Worm (Caenorhabditis elegans) whole organism, mixed stage, embryonic: ENCODE data around the gene T05C7.9.

ENCODE experiments used
- M03D4.4 ChIP-seq: sonication (generic microtip); optimal IDR thresholded peaks from 2 replicates; lab custom pipeline; 2017; ENCODE audit warnings: mild to moderate bottlenecking, missing genetic modification characterization, missing compliant biosample characterization
- blmp-1 ChIP-seq: fragments of 150-350 bp; optimal IDR thresholded peaks from 2 replicates; lab custom pipeline; 2014; ENCODE audit warnings: missing biosample characterization, missing genetic modification characterization
- ceh-39 ChIP-seq: fragments of 150-350 bp; optimal IDR thresholded peaks from 2 replicates; lab custom pipeline; 2014; ENCODE audit warnings: missing biosample characterization, missing genetic modification characterization
- ceh-83 ChIP-seq: fragments of 200-800 bp; sonication (Bioruptor generic); optimal IDR thresholded peaks from 2 replicates; lab custom pipeline; 2018; ENCODE audit warnings: mild to moderate bottlenecking, missing genetic modification characterization, missing compliant biosample characterization
- ces-1 ChIP-seq: fragments of 150-350 bp; optimal IDR thresholded peaks from 2 replicates; lab custom pipeline; 2014; ENCODE audit warnings: missing biosample characterization, missing genetic modification reagents, missing genetic modification characterization
- cnd-1 ChIP-seq: fragments of 200-800 bp; sonication (Bioruptor generic); optimal IDR thresholded peaks from 2 replicates; lab custom pipeline; 2018; ENCODE audit warnings: mild to moderate bottlenecking, missing genetic modification characterization, missing compliant biosample characterization
- elt-1 ChIP-seq: sonication (generic microtip); optimal IDR thresholded peaks from 2 replicates; lab custom pipeline; 2017; ENCODE audit warnings: missing genetic modification characterization, mild to moderate bottlenecking, missing compliant biosample characterization, antibody characterized with exemption, moderate library complexity, borderline replicate concordance; ENCODE audit not compliant: insufficient read depth
- elt-3 ChIP-seq: fragments of 150-350 bp; optimal IDR thresholded peaks from 2 replicates; lab custom pipeline; 2014; ENCODE audit warnings: missing biosample characterization, missing genetic modification characterization
- flh-1 ChIP-seq: fragments of 200-800 bp; sonication (Bioruptor generic); optimal IDR thresholded peaks from 2 replicates; lab custom pipeline; 2018; ENCODE audit warnings: mild to moderate bottlenecking, missing genetic modification characterization, moderate library complexity, missing compliant biosample characterization
- ham-2 ChIP-seq: fragments of 200-800 bp; sonication (Bioruptor generic); optimal IDR thresholded peaks from 2 replicates; lab custom pipeline; 2018; ENCODE audit warnings: mild to moderate bottlenecking, missing genetic modification characterization, missing compliant biosample characterization
- hlh-1 ChIP-seq: fragments of 150-350 bp; optimal IDR thresholded peaks from 2 replicates; lab custom pipeline; 2014; ENCODE audit warnings: missing biosample characterization, missing genetic modification reagents, missing genetic modification characterization
- lin-32 ChIP-seq: fragments of 200-800 bp; sonication (Bioruptor generic); optimal IDR thresholded peaks from 2 replicates; lab custom pipeline; 2018; ENCODE audit warnings: mild to moderate bottlenecking, missing genetic modification characterization, missing compliant biosample characterization
- lsy-2 ChIP-seq: fragments of 150-350 bp; optimal IDR thresholded peaks from 2 replicates; lab custom pipeline; 2014; ENCODE audit warnings: missing biosample characterization, missing genetic modification characterization
- mab-5 ChIP-seq: fragments of 150-350 bp; optimal IDR thresholded peaks from 2 replicates; lab custom pipeline; 2014; ENCODE audit warnings: missing biosample characterization, missing genetic modification characterization
- mep-1 ChIP-seq: fragments of 150-350 bp; optimal IDR thresholded peaks from 2 replicates; lab custom pipeline; 2017; ENCODE audit warnings: missing biosample characterization, missing genetic modification reagents, missing genetic modification characterization, inconsistent platforms
- mls-2 ChIP-seq: sonication (generic microtip); optimal IDR thresholded peaks from 2 replicates; lab custom pipeline; 2016; ENCODE audit warnings: mild to moderate bottlenecking, missing genetic modification characterization, moderate library complexity, missing compliant biosample characterization
- nhr-12 ChIP-seq: fragments of 150-350 bp; optimal IDR thresholded peaks from 2 replicates; lab custom pipeline; 2014; ENCODE audit warnings: missing biosample characterization, missing genetic modification characterization
- nhr-237 ChIP-seq: fragments of 150-350 bp; optimal IDR thresholded peaks from 2 replicates; lab custom pipeline; 2014; ENCODE audit warnings: missing biosample characterization, missing genetic modification characterization
- nhr-28 ChIP-seq: fragments of 150-350 bp; optimal IDR thresholded peaks from 2 replicates; lab custom pipeline; 2014; ENCODE audit warnings: missing biosample characterization, missing genetic modification characterization
- nhr-76 ChIP-seq: sonication (generic microtip); optimal IDR thresholded peaks from 2 replicates; lab custom pipeline; 2017; ENCODE audit warnings: missing biosample characterization, missing genetic modification characterization
- pha-4 ChIP-seq: fragments of 150-350 bp; optimal IDR thresholded peaks from 2 replicates; lab custom pipeline; 2018; ENCODE audit warnings: missing biosample characterization, missing genetic modification reagents, missing genetic modification characterization
- sem-2 ChIP-seq: fragments of 200-800 bp; sonication (Bioruptor generic); optimal IDR thresholded peaks from 2 replicates; lab custom pipeline; 2018; ENCODE audit warnings: mild to moderate bottlenecking, missing genetic modification characterization, missing compliant biosample characterization
- snpc-4 ChIP-seq: fragments of 150-350 bp; optimal IDR thresholded peaks from 2 replicates; lab custom pipeline; 2014; ENCODE audit warnings: missing biosample characterization, missing genetic modification characterization
- sptf-1 ChIP-seq: sonication (generic microtip); optimal IDR thresholded peaks from 2 replicates; lab custom pipeline; 2017; ENCODE audit warnings: mild to moderate bottlenecking, missing genetic modification characterization, moderate library complexity, missing compliant biosample characterization
- tbx-8 ChIP-seq: fragments of 200-800 bp; sonication (Bioruptor generic); optimal IDR thresholded peaks from 2 replicates; lab custom pipeline; 2018; ENCODE audit warnings: mild to moderate bottlenecking, missing genetic modification characterization, moderate library complexity, missing compliant biosample characterization
- unc-120 ChIP-seq: sonication (generic microtip); optimal IDR thresholded peaks from 2 replicates; lab custom pipeline; 2017; ENCODE audit warnings: missing genetic modification characterization, missing compliant biosample characterization; ENCODE audit not compliant: poor library complexity, severe bottlenecking
- unc-39 ChIP-seq: fragments of 150-350 bp; optimal IDR thresholded peaks from 2 replicates; lab custom pipeline; 2014; ENCODE audit warnings: missing biosample characterization, missing genetic modification characterization
- unc-62 ChIP-seq: fragments of 150-350 bp; optimal IDR thresholded peaks from 2 replicates; lab custom pipeline; 2014; ENCODE audit warnings: missing biosample characterization, missing genetic modification reagents, missing genetic modification characterization
- zip-8 ChIP-seq: fragments of 150-350 bp; optimal IDR thresholded peaks from 2 replicates; lab custom pipeline; 2014; ENCODE audit warnings: missing biosample characterization, missing genetic modification characterization
- ztf-11 ChIP-seq: fragments of 150-350 bp; optimal IDR thresholded peaks from 2 replicates; lab custom pipeline; 2014; ENCODE audit warnings: missing biosample characterization, missing genetic modification characterization

The T05C7.9 gene

DNA sequence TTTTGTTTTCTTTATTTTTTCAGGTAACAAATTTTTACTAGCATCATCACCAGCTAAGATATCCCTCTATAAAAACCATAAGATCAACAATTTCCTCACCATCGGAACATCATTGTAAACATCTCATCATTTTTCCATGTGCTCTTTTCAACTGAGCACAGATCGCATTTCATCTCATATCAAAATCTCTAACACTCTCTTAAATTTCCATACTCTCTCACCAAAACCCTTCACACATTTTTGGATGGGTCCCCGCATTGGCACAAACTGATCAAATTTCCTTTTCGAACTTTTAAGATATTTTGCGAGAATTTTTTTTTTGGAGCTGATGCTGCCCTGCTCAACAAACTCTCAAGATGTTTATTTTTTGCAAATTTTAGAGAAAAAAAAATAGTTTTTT, 1.7 kb upstream of the T05C7.9 start:
- peak; percentile 1 for TF ChIP-seq ces-1 (GFP tag; lab: Kevin White, UChicago)
- TF ChIP-seq elt-1 (tag; lab: Kevin White, UChicago): no peak

ce11 chrIV:78206-78605, 870 bp upstream of the T05C7.9 start:
- TF ChIP-seq ces-1 (GFP tag; lab: Kevin White, UChicago) (no peak), lsy-2 (tag; lab: Kevin White, UChicago) (no peak), tbx-8 (GFP tag; lab: Kevin White, UChicago) (no peak), sptf-1 (no peak), mep-1 (tag; lab: Kevin White, UChicago) (no peak), sem-2 (GFP tag; lab: Kevin White, UChicago) (no peak), snpc-4 (no peak), mab-5 (tag; lab: Kevin White, UChicago) (no peak), zip-8 (tag; lab: Kevin White, UChicago) (no peak), nhr-76 (tag; lab: Kevin White, UChicago) (no peak), unc-39 (tag; lab: Kevin White, UChicago) (no peak), ceh-83 (GFP tag; lab: Kevin White, UChicago) (no peak), nhr-237 (no peak), M03D4.4 (tag; lab: Kevin White, UChicago) (no peak), hlh-1 (tag; lab: Kevin White, UChicago) (no peak), elt-3 (tag; lab: Kevin White, UChicago) (no peak), nhr-28 (tag; lab: Kevin White, UChicago) (no peak)

- TF ChIP-seq nhr-237 (no peak), unc-62 (GFP tag; lab: Kevin White, UChicago) (no peak), elt-1 (tag; lab: Kevin White, UChicago) (no peak), ham-2 (GFP tag; lab: Kevin White, UChicago) (no peak), lsy-2 (tag; lab: Kevin White, UChicago) (no peak), mls-2 (no peak), ztf-11 (tag; lab: Kevin White, UChicago) (no peak), M03D4.4 (tag; lab: Kevin White, UChicago) (no peak), unc-120 (no peak), pha-4 (tag; lab: Kevin White, UChicago) (no peak), lin-32 (GFP tag; lab: Kevin White, UChicago) (no peak), mab-5 (tag; lab: Kevin White, UChicago) (no peak), unc-39 (tag; lab: Kevin White, UChicago) (no peak), sem-2 (GFP tag; lab: Kevin White, UChicago) (no peak), sptf-1 (no peak), tbx-8 (GFP tag; lab: Kevin White, UChicago) (no peak)
Measured at ce11 chrIV:80943-81342, 1.9 kb downstream of the T05C7.9 start.

ce11 chrIV:81428-81827, 2.4 kb downstream of the T05C7.9 start:
- no peak for TF ChIP-seq mls-2
- no peak for TF ChIP-seq blmp-1 (tag; lab: Kevin White, UChicago)
- TF ChIP-seq unc-120: no peak
- TF ChIP-seq ztf-11 (tag; lab: Kevin White, UChicago): no peak
- no peak for TF ChIP-seq ham-2 (GFP tag; lab: Kevin White, UChicago)
- no peak for TF ChIP-seq ceh-39
- no peak for TF ChIP-seq mab-5 (tag; lab: Kevin White, UChicago)
- no peak for TF ChIP-seq lsy-2 (tag; lab: Kevin White, UChicago)
- TF ChIP-seq nhr-12 (tag; lab: Kevin White, UChicago): no peak
- TF ChIP-seq cnd-1 (tag; lab: Kevin White, UChicago): no peak
- no peak for TF ChIP-seq M03D4.4 (tag; lab: Kevin White, UChicago)
- no peak for TF ChIP-seq pha-4 (tag; lab: Kevin White, UChicago)
- no peak for TF ChIP-seq ceh-83 (GFP tag; lab: Kevin White, UChicago)
- TF ChIP-seq hlh-1 (tag; lab: Kevin White, UChicago): no peak
- no peak for TF ChIP-seq tbx-8 (GFP tag; lab: Kevin White, UChicago)
- no peak for TF ChIP-seq elt-1 (tag; lab: Kevin White, UChicago)
- TF ChIP-seq, all 35 proteins: peak for 0

DNA sequence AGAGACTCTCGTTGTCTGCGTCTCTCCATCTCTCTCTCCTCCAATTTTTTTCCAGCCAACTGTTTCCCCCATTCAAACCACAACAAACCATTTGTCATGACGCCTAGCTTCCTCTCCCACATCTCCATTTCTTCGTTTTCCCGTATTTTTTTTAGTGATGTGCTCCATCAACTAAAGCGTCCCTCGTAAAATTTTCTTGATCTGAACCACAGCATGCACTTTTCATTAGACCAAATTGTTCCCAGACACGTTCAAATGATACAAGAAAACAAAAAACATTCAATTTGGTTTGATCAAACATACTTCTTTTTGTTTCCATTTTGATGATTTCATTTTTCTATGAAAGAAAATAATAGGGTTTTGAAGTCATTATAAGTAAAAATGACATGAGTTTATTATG, 3.2 kb downstream of the T05C7.9 start:
- TF ChIP-seq sptf-1 (no peak), zip-8 (tag; lab: Kevin White, UChicago) (no peak), flh-1 (GFP tag; lab: Kevin White, UChicago) (no peak), unc-39 (tag; lab: Kevin White, UChicago) (no peak)
